Worm (Caenorhabditis elegans) whole organism, L4/young adult: Measurements from ENCODE around the gene nep-13.

ENCODE experiments used
- dao-5 ChIP-seq: sonication (generic microtip); optimal IDR thresholded peaks from 2 replicates; lab custom pipeline; 2016; ENCODE audit warnings: missing genotype, missing genetic modification characterization, moderate library complexity, missing compliant biosample characterization
- him-1 ChIP-seq: sonication (generic microtip); optimal IDR thresholded peaks from 2 replicates; lab custom pipeline; 2016; ENCODE audit warnings: missing genotype, missing genetic modification reagents, missing genetic modification characterization, missing compliant biosample characterization

DNA sequence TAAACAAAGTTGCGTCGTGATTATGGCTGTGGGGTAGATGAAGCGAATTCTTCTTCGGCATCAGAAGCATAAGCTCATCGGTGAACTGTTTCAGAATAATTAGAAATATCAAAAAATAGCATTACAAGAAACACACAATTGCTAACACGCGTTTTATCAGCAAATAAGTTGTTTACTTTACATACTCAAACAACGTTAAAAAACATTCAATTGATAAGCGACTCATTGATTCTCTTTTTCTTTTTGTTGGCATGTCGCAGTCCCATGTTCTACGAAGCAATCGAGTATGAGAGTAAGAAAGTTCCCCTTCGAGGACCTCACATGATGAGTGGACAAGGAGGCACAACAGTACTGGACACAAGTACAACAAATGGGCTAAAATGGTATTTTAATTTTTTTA, 14.2 kb downstream of the nep-13 start, which contains the start of gene btb-16:
- TF ChIP-seq dao-5 (no peak), him-1 (tag; lab: Kevin White, UChicago) (no peak)
